Fruit fly (Drosophila melanogaster): Measurements from ENCODE around the gene Sry-beta.

- TF ChIP-seq row (GFP tag; IDR thresholded peaks at IDR 0.05), result 0 out of 3 replicates have a peak, but pooled peaks have one; percentile 7
- no peak for TF ChIP-seq Oli (tag; optimal IDR thresholded peaks at IDR 0.05)
- no peak for TF ChIP-seq CG8478 (optimal IDR thresholded peaks at IDR 0.05)
- no peak for TF ChIP-seq CG3163 (GFP tag; optimal IDR thresholded peaks at IDR 0.05)
- TF ChIP-seq chif (GFP tag; optimal IDR thresholded peaks at IDR 0.05), result no peak
- no peak for TF ChIP-seq CG6654 (GFP tag; optimal IDR thresholded peaks at IDR 0.05)
- TF ChIP-seq Med (GFP tag), result peak; percentile 25
- no peak for TF ChIP-seq ERR (GFP tag; optimal IDR thresholded peaks at IDR 0.05)
- TF ChIP-seq nom (GFP tag; optimal IDR thresholded peaks at IDR 0.05), result no peak
- TF ChIP-seq dpn (GFP tag; optimal IDR thresholded peaks at IDR 0.05), result no peak
- TF ChIP-seq en (GFP tag; optimal IDR thresholded peaks at IDR 0.05), result no peak
Observed at dm6 chr3R:30071827-30072226, 32.3 kb downstream of the Sry-beta start.

All from whole organism, embryonic.